Worm (Caenorhabditis elegans) whole organism, mixed stage, embryonic: ENCODE data around the gene C50E3.15.

ENCODE experiments used
- blmp-1 ChIP-seq: fragments of 150-350 bp; optimal IDR thresholded peaks from 2 replicates; lab custom pipeline; 2014; ENCODE audit warnings: missing biosample characterization, missing genetic modification characterization
- elt-3 ChIP-seq: fragments of 150-350 bp; optimal IDR thresholded peaks from 2 replicates; lab custom pipeline; 2014; ENCODE audit warnings: missing biosample characterization, missing genetic modification characterization
- mls-2 ChIP-seq: sonication (generic microtip); optimal IDR thresholded peaks from 2 replicates; lab custom pipeline; 2016; ENCODE audit warnings: mild to moderate bottlenecking, missing genetic modification characterization, moderate library complexity, missing compliant biosample characterization
- pha-4 ChIP-seq: fragments of 150-350 bp; optimal IDR thresholded peaks from 2 replicates; lab custom pipeline; 2018; ENCODE audit warnings: missing biosample characterization, missing genetic modification reagents, missing genetic modification characterization
- sptf-1 ChIP-seq: sonication (generic microtip); optimal IDR thresholded peaks from 2 replicates; lab custom pipeline; 2017; ENCODE audit warnings: mild to moderate bottlenecking, missing genetic modification characterization, moderate library complexity, missing compliant biosample characterization
- tbx-8 ChIP-seq: fragments of 200-800 bp; sonication (Bioruptor generic); optimal IDR thresholded peaks from 2 replicates; lab custom pipeline; 2018; ENCODE audit warnings: mild to moderate bottlenecking, missing genetic modification characterization, moderate library complexity, missing compliant biosample characterization
- unc-39 ChIP-seq: fragments of 150-350 bp; optimal IDR thresholded peaks from 2 replicates; lab custom pipeline; 2014; ENCODE audit warnings: missing biosample characterization, missing genetic modification characterization
- unc-62 ChIP-seq: fragments of 150-350 bp; optimal IDR thresholded peaks from 2 replicates; lab custom pipeline; 2014; ENCODE audit warnings: missing biosample characterization, missing genetic modification reagents, missing genetic modification characterization

DNA sequence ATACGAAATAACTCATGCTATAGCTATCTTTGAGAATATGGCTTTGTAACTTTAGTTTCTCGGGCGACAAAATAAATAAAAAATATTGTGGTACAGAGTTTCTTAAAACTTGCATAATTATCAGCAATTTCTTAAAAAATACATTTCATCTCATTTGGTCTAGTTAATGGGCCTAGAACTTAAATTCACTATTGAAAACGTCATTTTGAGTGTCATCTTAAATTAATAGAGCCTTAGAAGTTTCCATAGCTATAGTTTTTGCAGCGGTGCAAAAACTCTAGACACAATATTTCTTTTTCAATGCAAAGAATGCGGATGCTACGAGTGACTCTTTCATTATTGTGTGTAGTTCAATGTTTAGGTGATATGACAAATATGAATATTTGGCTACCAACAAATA is 6.2 kb upstream of the C50E3.15 start, which contains the start of gene clec-215:
- TF ChIP-seq mls-2 (tag; lab: Kevin White, UChicago) (no peak), tbx-8 (GFP tag; lab: Kevin White, UChicago) (no peak), unc-62 (no peak), unc-39 (tag; lab: Kevin White, UChicago) (no peak), pha-4 (tag; lab: Kevin White, UChicago) (no peak), blmp-1 (tag; lab: Kevin White, UChicago) (no peak), elt-3 (no peak), sptf-1 (no peak)
